Worm (Caenorhabditis elegans) whole organism, L4/young adult: ENCODE measurements around the gene ttr-3.

ENCODE experiments used
- W03F9.2 ChIP-seq: fragments of 150-350 bp; optimal IDR thresholded peaks from 2 replicates; lab custom pipeline; 2014; ENCODE audit warnings: missing biosample characterization, missing genetic modification characterization
- dao-5 ChIP-seq: sonication (generic microtip); optimal IDR thresholded peaks from 2 replicates; lab custom pipeline; 2016; ENCODE audit warnings: missing genotype, missing genetic modification characterization, moderate library complexity, missing compliant biosample characterization
- him-1 ChIP-seq: sonication (generic microtip); optimal IDR thresholded peaks from 2 replicates; lab custom pipeline; 2016; ENCODE audit warnings: missing genotype, missing genetic modification reagents, missing genetic modification characterization, missing compliant biosample characterization

DNA sequence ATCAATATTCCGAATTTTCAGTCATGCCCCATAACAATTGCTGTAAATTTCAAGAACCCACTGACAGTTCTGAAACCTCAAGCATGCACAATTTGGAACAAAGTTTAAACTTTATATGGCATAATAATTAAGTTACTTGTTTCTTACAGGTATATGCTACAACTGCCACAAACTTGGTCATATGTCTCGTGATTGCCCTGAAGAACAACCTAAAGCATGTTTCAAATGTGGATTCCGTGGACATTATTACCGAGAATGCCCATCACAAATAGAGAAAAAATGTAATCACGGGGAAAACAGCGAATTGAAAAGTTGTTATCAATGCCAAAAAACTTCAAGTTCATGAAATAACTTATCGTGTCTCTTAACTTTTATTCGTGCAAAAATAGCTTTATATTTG, 13.6 kb downstream of the ttr-3 start:
- no peak for TF ChIP-seq him-1 (tag; lab: Kevin White, UChicago)
- no peak for TF ChIP-seq dao-5 (tag; lab: Kevin White, UChicago)
- no peak for TF ChIP-seq W03F9.2 (tag; lab: Kevin White, UChicago)
